Worm (Caenorhabditis elegans) whole organism, late embryonic: ENCODE results near the gene ghi-1.

Experiments
- C38D4.7 ChIP-seq: fragments of 200-800 bp; sonication (Bioruptor generic); optimal IDR thresholded peaks from 2 replicates; lab custom pipeline; 2018; ENCODE audit warnings: mild to moderate bottlenecking, missing genetic modification characterization, moderate library complexity, missing compliant biosample characterization
- ceh-30 ChIP-seq: fragments of 150-350 bp; optimal IDR thresholded peaks from 2 replicates; lab custom pipeline; 2014; ENCODE audit warnings: missing biosample characterization, missing genetic modification characterization
- ceh-31 ChIP-seq: sonication (generic microtip); optimal IDR thresholded peaks from 2 replicates; lab custom pipeline; 2016; ENCODE audit warnings: missing genetic modification characterization, missing compliant biosample characterization
- ceh-9 ChIP-seq: sonication (generic microtip); optimal IDR thresholded peaks from 2 replicates; lab custom pipeline; 2016; ENCODE audit warnings: mild to moderate bottlenecking, missing genetic modification characterization, inconsistent platforms, missing compliant biosample characterization
- dmd-4 ChIP-seq: sonication (generic microtip); optimal IDR thresholded peaks from 2 replicates; lab custom pipeline; 2016; ENCODE audit warnings: borderline replicate concordance, missing genetic modification characterization, missing compliant biosample characterization
- elt-4 ChIP-seq: sonication (generic microtip); optimal IDR thresholded peaks from 2 replicates; lab custom pipeline; 2016; ENCODE audit warnings: missing genetic modification characterization, missing compliant biosample characterization
- eyg-1 ChIP-seq: sonication (generic microtip); optimal IDR thresholded peaks from 2 replicates; lab custom pipeline; 2016; ENCODE audit warnings: missing genotype, missing genetic modification characterization, missing compliant biosample characterization
- fkh-10 ChIP-seq: fragments of 150-350 bp; optimal IDR thresholded peaks from 2 replicates; lab custom pipeline; 2014; ENCODE audit warnings: missing biosample characterization, missing genetic modification reagents, missing genetic modification characterization
- lin-11 ChIP-seq: fragments of 200-800 bp; sonication (Bioruptor generic); optimal IDR thresholded peaks from 2 replicates; lab custom pipeline; 2018; ENCODE audit warnings: mild to moderate bottlenecking, missing genetic modification characterization, missing compliant biosample characterization
- madf-2 ChIP-seq: sonication (generic microtip); optimal IDR thresholded peaks from 2 replicates; lab custom pipeline; 2017; ENCODE audit warnings: missing genetic modification characterization, missing compliant biosample characterization
- nfya-1 ChIP-seq: sonication (generic microtip); optimal IDR thresholded peaks from 2 replicates; lab custom pipeline; 2017; ENCODE audit warnings: missing genetic modification characterization, mild to moderate bottlenecking, missing compliant biosample characterization, antibody characterized with exemption, moderate library complexity
- nhr-11 ChIP-seq: fragments of 150-350 bp; optimal IDR thresholded peaks from 2 replicates; lab custom pipeline; 2014; ENCODE audit warnings: missing biosample characterization, missing genetic modification characterization
- tbx-2 ChIP-seq: sonication (generic microtip); optimal IDR thresholded peaks from 2 replicates; lab custom pipeline; 2016; ENCODE audit warnings: missing genetic modification characterization, missing compliant biosample characterization
- unc-86 ChIP-seq: sonication (generic microtip); optimal IDR thresholded peaks from 2 replicates; lab custom pipeline; 2016; ENCODE audit warnings: missing genetic modification characterization, missing compliant biosample characterization

- TF ChIP-seq dmd-4 (no peak), tbx-2 (tag; lab: Kevin White, UChicago) (no peak), madf-2 (tag; lab: Kevin White, UChicago) (no peak), ceh-30 (tag; lab: Kevin White, UChicago) (no peak), nfya-1 (tag; lab: Kevin White, UChicago) (no peak), fkh-10 (GFP tag; lab: Kevin White, UChicago) (no peak), eyg-1 (tag; lab: Kevin White, UChicago) (no peak), ceh-31 (tag; lab: Kevin White, UChicago) (no peak), ceh-9 (tag; lab: Kevin White, UChicago) (no peak), lin-11 (tag; lab: Kevin White, UChicago) (no peak), nhr-11 (tag; lab: Kevin White, UChicago) (no peak), unc-86 (tag; lab: Kevin White, UChicago) (no peak), elt-4 (tag; lab: Kevin White, UChicago) (no peak), C38D4.7 (GFP tag; lab: Kevin White, UChicago) (no peak)
These were observed 41.9 kb upstream of the ghi-1 start for ce11 chrII:11604613-11605012.
